Fruit fly (Drosophila melanogaster) whole organism, embryonic: ENCODE results near the gene CG12078.

Experiments
- Aef1 ChIP-seq: fragments of 200-800 bp; sonication (Bioruptor generic); IDR thresholded peaks from 3 replicates; pipeline ENCODE4 v1.3.6; 2022; ENCODE audit warnings: missing biosample characterization, missing genetic modification characterization
- CG3838 ChIP-seq: fragments of 200-800 bp; sonication (Bioruptor generic); optimal IDR thresholded peaks from 3 replicates; lab custom pipeline; 2016; ENCODE audit warnings: missing biosample characterization, missing genetic modification characterization
- PHDP ChIP-seq: fragments of 200-800 bp; sonication (Bioruptor generic); optimal IDR thresholded peaks from 3 replicates; lab custom pipeline; 2018; ENCODE audit warnings: missing biosample characterization, mild to moderate bottlenecking, missing genetic modification characterization, moderate library complexity
- Stat92E ChIP-seq, 3 experiments: fragments of >200 bp in 2 of 3; fragments of 200-800 bp in 1 of 3; sonication (Bioruptor generic) in 1 of 3; optimal IDR thresholded peaks; 2 replicates each; lab custom pipeline; 2017 to 2019; ENCODE audit warnings: missing biosample characterization in 3 of 3, missing genetic modification characterization in 3 of 3, mild to moderate bottlenecking in 1 of 3, moderate library complexity in 1 of 3
- ac ChIP-seq: fragments of 200-800 bp; sonication (Bioruptor generic); optimal IDR thresholded peaks from 3 replicates; lab custom pipeline; 2017; ENCODE audit warnings: missing biosample characterization, mild to moderate bottlenecking, missing genetic modification characterization
- dysf ChIP-seq: fragments of 200-800 bp; sonication (Bioruptor generic); IDR thresholded peaks from 3 replicates; pipeline ENCODE4 v1.3.6; 2022; ENCODE audit warnings: missing biosample characterization, missing genetic modification characterization
- odd ChIP-seq: fragments of 200-800 bp; sonication (Bioruptor generic); optimal IDR thresholded peaks from 2 replicates; lab custom pipeline; 2017; ENCODE audit warnings: missing biosample characterization, mild to moderate bottlenecking, missing genetic modification characterization

DNA sequence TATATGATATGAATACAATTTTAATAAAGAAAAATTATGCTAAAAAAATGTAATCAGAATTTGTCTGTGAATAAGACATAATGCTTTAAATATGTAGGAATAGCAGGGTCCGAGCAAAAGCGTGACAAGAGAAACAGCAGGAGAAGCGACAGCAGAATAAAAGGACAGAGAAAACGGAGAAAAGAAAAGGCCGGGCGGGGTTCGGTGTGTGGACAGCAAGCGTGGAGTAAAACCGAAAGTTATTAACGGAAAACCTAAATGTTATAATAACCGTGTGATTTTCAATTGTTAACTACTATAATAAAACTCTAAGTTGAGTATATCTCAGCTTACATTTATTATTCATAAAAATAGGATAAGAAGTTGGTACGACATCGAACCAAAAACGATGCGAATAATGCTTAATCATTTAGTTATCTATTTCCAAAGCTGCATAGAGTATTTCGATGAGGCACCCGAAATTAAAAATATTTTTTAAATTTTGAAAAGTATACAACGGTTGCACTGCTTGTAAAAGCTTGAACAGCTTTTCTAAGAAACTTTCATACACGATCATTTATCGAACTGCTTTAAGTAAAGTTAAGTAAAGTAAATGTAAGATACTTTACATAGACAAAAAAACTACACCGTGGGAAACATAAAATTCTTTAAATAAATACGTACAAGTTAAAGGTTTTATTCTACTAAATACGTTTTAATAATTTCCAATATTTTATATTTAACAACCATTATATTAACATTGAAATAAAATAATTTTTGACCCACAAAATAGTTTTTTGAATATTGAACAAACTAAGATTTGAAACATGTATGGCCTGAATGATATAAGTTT, 7.8 kb upstream of the CG12078 start:
- TF ChIP-seq PHDP (tag; lab: Kevin White, UChicago) (no peak), dysf (GFP tag; lab: Robert Waterston, UW) (no peak), CG3838 (GFP tag; lab: Kevin White, UChicago) (no peak), Aef1 (GFP tag; lab: Robert Waterston, UW) (no peak), Stat92E (GFP tag; optimal IDR thresholded peaks at IDR 0.05; lab: Kevin White, UChicago) (no peak), odd (GFP tag; lab: Kevin White, UChicago) (no peak), ac (no peak)
